Fruit fly (Drosophila melanogaster) whole organism, prepupa: ENCODE data around the gene snky.

Experiments used
- CG10631 ChIP-seq: fragments of 200-800 bp; sonication (Bioruptor generic); optimal IDR thresholded peaks from 2 replicates; lab custom pipeline; 2016; ENCODE audit warnings: missing biosample characterization, missing genetic modification characterization
- OdsH ChIP-seq: fragments of 200-800 bp; sonication (Bioruptor generic); optimal IDR thresholded peaks from 3 replicates; lab custom pipeline; 2016; ENCODE audit warnings: missing biosample characterization, missing genetic modification characterization
- Smox ChIP-seq: fragments of 200-800 bp; sonication (Bioruptor generic); optimal IDR thresholded peaks from 3 replicates; lab custom pipeline; 2016; ENCODE audit warnings: missing biosample characterization, missing genetic modification characterization
- cyc ChIP-seq: fragments of 200-800 bp; sonication (Bioruptor generic); optimal IDR thresholded peaks from 3 replicates; lab custom pipeline; 2016; ENCODE audit warnings: missing biosample characterization, missing genetic modification characterization
- fd85E ChIP-seq: fragments of 200-800 bp; sonication (Bioruptor generic); optimal IDR thresholded peaks from 3 replicates; lab custom pipeline; 2016; ENCODE audit warnings: missing biosample characterization, missing genetic modification characterization
- svp ChIP-seq: fragments of 200-800 bp; sonication (Bioruptor generic); peaks from one replicate; lab custom pipeline; 2016; ENCODE audit warnings: missing biosample characterization, missing genetic modification characterization

DNA sequence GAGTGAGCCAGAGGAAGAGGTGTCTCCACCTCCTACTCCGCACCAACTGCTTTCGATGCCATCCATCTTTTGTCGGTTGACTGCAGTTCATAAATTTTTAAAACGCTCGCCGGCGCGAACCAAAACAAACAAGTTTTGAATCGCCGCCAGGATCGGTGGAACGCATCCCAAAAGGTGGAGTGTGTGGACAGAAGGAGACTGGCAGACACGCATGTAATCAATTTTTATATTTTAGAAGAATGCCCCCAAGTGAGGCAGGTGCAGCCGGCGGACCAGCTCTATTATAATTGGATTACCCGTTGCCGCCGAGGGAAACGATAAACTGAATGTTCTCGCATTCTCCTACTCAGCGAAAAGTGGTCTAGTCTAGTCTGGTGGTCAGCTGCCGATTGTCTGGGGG lies 541 bp upstream of the snky start:
- TF ChIP-seq fd85E (GFP tag; lab: Kevin White, UChicago) (no peak), OdsH (GFP tag; lab: Kevin White, UChicago) (no peak), Smox (GFP tag; lab: Kevin White, UChicago) (no peak), CG10631 (GFP tag; lab: Kevin White, UChicago) (no peak), svp (GFP tag; lab: Kevin White, UChicago) (peak; percentile 2), cyc (no peak)
